Worm (Caenorhabditis elegans) whole organism, L4 larva: Measurements from ENCODE around the gene R05C11.4.

Experiments
- D1046.2 ChIP-seq: fragments of 200-800 bp; sonication (Bioruptor generic); IDR thresholded peaks from 2 replicates; pipeline ENCODE4 v1.3.6; 2022; ENCODE audit warnings: missing genetic modification characterization, missing compliant biosample characterization
- F10B5.3 ChIP-seq: sonication (generic microtip); optimal IDR thresholded peaks from 2 replicates; lab custom pipeline; 2016; ENCODE audit warnings: mild to moderate bottlenecking, missing genetic modification characterization, missing compliant biosample characterization
- F44E2.7 ChIP-seq: fragments of 200-800 bp; sonication (Bioruptor generic); IDR thresholded peaks from 2 replicates; pipeline ENCODE4 v2.1.2; 2022; ENCODE audit warnings: missing genetic modification characterization, missing compliant biosample characterization
- T26A8.4 ChIP-seq: fragments of 200-800 bp; sonication (Bioruptor generic); IDR thresholded peaks from 2 replicates; pipeline ENCODE4 v1.3.6; 2022; ENCODE audit warnings: missing genetic modification characterization, missing compliant biosample characterization
- Y48G9A.11 ChIP-seq: fragments of 200-800 bp; sonication (Bioruptor generic); IDR thresholded peaks from 2 replicates; pipeline ENCODE4 v1.3.6; 2022; ENCODE audit warnings: missing genetic modification reagents, missing genetic modification characterization, missing compliant biosample characterization
- ZK337.2 ChIP-seq: fragments of 200-800 bp; sonication (Bioruptor generic); IDR thresholded peaks from 2 replicates; pipeline ENCODE4 v1.3.6; 2022; ENCODE audit warnings: missing genetic modification reagents, missing genetic modification characterization, missing compliant biosample characterization
- ZK546.5 ChIP-seq, 2 experiments: sonication (generic microtip); optimal IDR thresholded peaks; 2 replicates each; lab custom pipeline; 2017; ENCODE audit warnings: missing biosample characterization in 2 of 2, missing genetic modification characterization in 2 of 2
- aha-1 ChIP-seq: fragments of 150-350 bp; peaks from one replicate; lab custom pipeline; 2014; ENCODE audit warnings: missing biosample characterization, missing genetic modification characterization
- attf-4 ChIP-seq: sonication (generic microtip); optimal IDR thresholded peaks from 3 replicates; lab custom pipeline; 2017; ENCODE audit warnings: missing biosample characterization, missing genetic modification characterization
- ceh-44 ChIP-seq: fragments of 200-800 bp; sonication (Bioruptor generic); IDR thresholded peaks from 2 replicates; pipeline ENCODE4 v1.3.6; 2022; ENCODE audit warnings: missing genetic modification reagents, missing genetic modification characterization, missing compliant biosample characterization
- ceh-82 ChIP-seq: sonication (generic microtip); optimal IDR thresholded peaks from 2 replicates; lab custom pipeline; 2017; ENCODE audit warnings: missing biosample characterization, missing genetic modification characterization
- cey-2 ChIP-seq: sonication (generic microtip); optimal IDR thresholded peaks from 3 replicates; lab custom pipeline; 2017; ENCODE audit warnings: missing genetic modification characterization, mild to moderate bottlenecking, missing compliant biosample characterization, antibody characterized with exemption, borderline replicate concordance; ENCODE audit not compliant: insufficient read depth
- daf-16 ChIP-seq, 3 experiments: sonication (generic microtip); optimal IDR thresholded peaks; 2 replicates each; lab custom pipeline; 2016 to 2017; ENCODE audit warnings: missing genetic modification characterization in 3 of 3, missing genetic modification reagents in 3 of 3, mild to moderate bottlenecking in 2 of 3, missing compliant biosample characterization in 2 of 3, missing biosample characterization in 1 of 3, moderate library complexity in 1 of 3
- dpl-1 ChIP-seq: fragments of 150-350 bp; optimal IDR thresholded peaks from 2 replicates; lab custom pipeline; 2014; ENCODE audit warnings: missing biosample characterization, missing genetic modification reagents, missing genetic modification characterization
- duxl-1 ChIP-seq: sonication (generic microtip); optimal IDR thresholded peaks from 2 replicates; lab custom pipeline; 2016; ENCODE audit warnings: mild to moderate bottlenecking, missing genetic modification characterization, moderate library complexity, missing compliant biosample characterization; ENCODE audit not compliant: poor library complexity
- dve-1 ChIP-seq: sonication (generic microtip); optimal IDR thresholded peaks from 2 replicates; lab custom pipeline; 2017; ENCODE audit warnings: antibody characterized with exemption, mild to moderate bottlenecking, missing genetic modification characterization, missing compliant biosample characterization; ENCODE audit not compliant: insufficient read depth
- egl-43 ChIP-seq: fragments of 200-800 bp; sonication (Bioruptor generic); IDR thresholded peaks from 2 replicates; pipeline ENCODE4 v1.3.6; 2022; ENCODE audit warnings: missing genetic modification reagents, missing genetic modification characterization, missing compliant biosample characterization
- gei-8 ChIP-seq: fragments of 200-800 bp; sonication (Bioruptor generic); optimal IDR thresholded peaks from 2 replicates; lab custom pipeline; 2018; ENCODE audit warnings: mild to moderate bottlenecking, missing genetic modification characterization, missing compliant biosample characterization
- jun-1 ChIP-seq: fragments of 150-350 bp; optimal IDR thresholded peaks from 2 replicates; lab custom pipeline; 2014; ENCODE audit warnings: missing biosample characterization, missing genetic modification reagents, missing genetic modification characterization
- lim-7 ChIP-seq: fragments of 200-800 bp; sonication (Bioruptor generic); IDR thresholded peaks from 2 replicates; pipeline ENCODE4 v1.3.6; 2022; ENCODE audit warnings: missing genetic modification characterization, missing compliant biosample characterization
- lin-1 ChIP-seq: fragments of 200-800 bp; sonication (Bioruptor generic); IDR thresholded peaks from 2 replicates; pipeline ENCODE4 v1.3.6; 2022; ENCODE audit warnings: missing genetic modification reagents, missing genetic modification characterization, missing compliant biosample characterization
- lin-15B ChIP-seq: fragments of 150-350 bp; sonication (generic microtip); optimal IDR thresholded peaks from 3 replicates; lab custom pipeline; 2014; ENCODE audit warnings: missing biosample characterization, missing genetic modification characterization
- lin-39 ChIP-seq: fragments of 150-350 bp; optimal IDR thresholded peaks from 2 replicates; lab custom pipeline; 2014; ENCODE audit warnings: missing biosample characterization, missing genetic modification reagents, missing genetic modification characterization
- madf-5 ChIP-seq, 2 experiments: fragments of 200-800 bp; sonication (Bioruptor generic); IDR thresholded peaks; 2 replicates each; pipeline ENCODE4 v1.3.6; 2022; ENCODE audit warnings: missing compliant biosample characterization in 2 of 2, missing genetic modification characterization in 2 of 2
- madf-9 ChIP-seq: fragments of 200-800 bp; sonication (Bioruptor generic); conservative IDR thresholded peaks from 2 replicates; pipeline ENCODE4 v1.3.6; 2022; ENCODE audit warnings: missing genetic modification reagents, missing genetic modification characterization, missing compliant biosample characterization
- mdl-1 ChIP-seq, 2 experiments: fragments of 150-350 bp in 1 of 2; sonication (generic microtip) in 1 of 2; optimal IDR thresholded peaks; 2 replicates each; lab custom pipeline; 2014 to 2017; ENCODE audit warnings: missing biosample characterization in 2 of 2, missing genetic modification characterization in 2 of 2
- mxl-3 ChIP-seq: fragments of 200-800 bp; sonication (Bioruptor generic); optimal IDR thresholded peaks from 2 replicates; lab custom pipeline; 2018; ENCODE audit warnings: mild to moderate bottlenecking, missing genetic modification characterization, missing compliant biosample characterization
- nhr-237 ChIP-seq: sonication (generic microtip); optimal IDR thresholded peaks from 2 replicates; lab custom pipeline; 2017; ENCODE audit warnings: missing biosample characterization, missing genetic modification characterization
- nhr-25 ChIP-seq: sonication (generic microtip); optimal IDR thresholded peaks from 2 replicates; lab custom pipeline; 2017; ENCODE audit warnings: missing genetic modification characterization, mild to moderate bottlenecking, missing compliant biosample characterization, antibody characterized with exemption, moderate library complexity, borderline replicate concordance; ENCODE audit not compliant: insufficient read depth
- nhr-41 ChIP-seq: fragments of 200-800 bp; sonication (Bioruptor generic); IDR thresholded peaks from 2 replicates; pipeline ENCODE4 v1.3.6; 2022; ENCODE audit warnings: missing genetic modification reagents, missing genetic modification characterization, missing compliant biosample characterization
- nhr-6 ChIP-seq: fragments of 150-350 bp; optimal IDR thresholded peaks from 2 replicates; lab custom pipeline; 2014; ENCODE audit warnings: missing biosample characterization, missing genetic modification characterization
- nhr-77 ChIP-seq: fragments of 150-350 bp; optimal IDR thresholded peaks from 2 replicates; lab custom pipeline; 2014; ENCODE audit warnings: missing biosample characterization, missing genetic modification characterization
- php-3 ChIP-seq: fragments of 200-800 bp; sonication (Bioruptor generic); IDR thresholded peaks from 2 replicates; pipeline ENCODE4 v1.3.6; 2022; ENCODE audit warnings: missing genetic modification reagents, missing genetic modification characterization, missing compliant biosample characterization
- rbr-2 ChIP-seq: sonication (generic microtip); optimal IDR thresholded peaks from 2 replicates; lab custom pipeline; 2016; ENCODE audit warnings: missing genotype, missing genetic modification characterization, missing compliant biosample characterization
- set-16 ChIP-seq: fragments of 200-800 bp; sonication (Bioruptor generic); IDR thresholded peaks from 2 replicates; pipeline ENCODE4 v1.3.6; 2022; ENCODE audit warnings: missing genetic modification reagents, missing genetic modification characterization, missing compliant biosample characterization
- skn-1 ChIP-seq: fragments of 150-350 bp; optimal IDR thresholded peaks from 2 replicates; lab custom pipeline; 2014; ENCODE audit warnings: missing biosample characterization, missing genetic modification characterization
- snpc-1.2 ChIP-seq: fragments of 200-800 bp; sonication (Bioruptor generic); IDR thresholded peaks from 2 replicates; pipeline ENCODE4 v1.3.6; 2022; ENCODE audit warnings: missing genetic modification reagents, missing genetic modification characterization, missing compliant biosample characterization
- spr-1 ChIP-seq: sonication (generic microtip); optimal IDR thresholded peaks from 2 replicates; lab custom pipeline; 2016; ENCODE audit warnings: mild to moderate bottlenecking, missing genetic modification characterization, missing compliant biosample characterization
- spr-3 ChIP-seq: fragments of 200-800 bp; sonication (Bioruptor generic); optimal IDR thresholded peaks from 2 replicates; lab custom pipeline; 2018; ENCODE audit warnings: mild to moderate bottlenecking, missing genetic modification characterization, missing compliant biosample characterization
- tag-97 ChIP-seq: fragments of 200-800 bp; sonication (Bioruptor generic); IDR thresholded peaks from 2 replicates; pipeline ENCODE4 v1.3.6; 2022; ENCODE audit warnings: missing genetic modification characterization, missing compliant biosample characterization
- unc-62 ChIP-seq, 3 experiments: fragments of 150-350 bp in 1 of 3; sonication (generic microtip); optimal IDR thresholded peaks in 2 of 3; peaks in 1 of 3; 1 replicate in 1 of 3; 2 replicates in 2 of 3; lab custom pipeline; 2014 to 2017; ENCODE audit warnings: missing biosample characterization in 3 of 3, missing genetic modification characterization in 3 of 3, missing genetic modification reagents in 3 of 3, missing genotype in 1 of 3
- zfp-3 ChIP-seq: fragments of 200-800 bp; sonication (Bioruptor generic); conservative IDR thresholded peaks from 2 replicates; pipeline ENCODE4 v1.3.6; 2022; ENCODE audit warnings: missing genetic modification reagents, missing genetic modification characterization, missing compliant biosample characterization
- zip-11 ChIP-seq: fragments of 200-800 bp; sonication (Bioruptor generic); IDR thresholded peaks from 2 replicates; pipeline ENCODE4 v1.3.6; 2022; ENCODE audit warnings: missing genetic modification characterization, missing compliant biosample characterization

R05C11.4 gene

ce11 chrIV:2032946-2033411, 18.3 kb upstream of the R05C11.4 start, which contains the start of gene cpsf-1 (continued):
- TF ChIP-seq mdl-1 (tag; optimal IDR thresholded peaks at IDR 0.05; lab: Kevin White, UChicago) (peak in 1 of 2 experiments; percentile 23), mxl-3 (GFP tag; lab: Kevin White, UChicago) (no peak), F44E2.7 (no peak), lin-1 (GFP tag; lab: Robert Waterston, UW) (no peak), ZK337.2 (GFP tag; lab: Robert Waterston, UW) (peak; percentile 64), unc-62 (GFP tag; optimal IDR thresholded peaks at IDR 0.05 in 1 of 2; lab: Kevin White, UChicago) (peak in 1 of 2 experiments; percentile 66), unc-62 (tag; optimal IDR thresholded peaks at IDR 0.05; lab: Kevin White, UChicago) (no peak), ceh-44 (GFP tag; lab: Robert Waterston, UW) (0 out of 2 replicates have a peak, but pooled peaks have one; percentile 50)

ce11 chrIV:2036974-2037373, 14.3 kb upstream of the R05C11.4 start, which contains the start of the genes Y76B12C.9 and cng-2:
Y76B12C.9 (minus strand) TSS chrIV:2037074.
cng-2 (plus strand) TSS chrIV:2037191.
- peak; percentile 49 for TF ChIP-seq aha-1
- TF ChIP-seq nhr-77 (tag; lab: Kevin White, UChicago): no peak

ce11 chrIV:2037497-2037896, 13.8 kb upstream of the R05C11.4 start:
- TF ChIP-seq lim-7: no peak
- TF ChIP-seq gei-8 (GFP tag; lab: Kevin White, UChicago): no peak
- TF ChIP-seq T26A8.4: no peak
- TF ChIP-seq F10B5.3 (tag; lab: Kevin White, UChicago): no peak
- no peak for TF ChIP-seq daf-16 (GFP tag; optimal IDR thresholded peaks at IDR 0.05; lab: Kevin White, UChicago)
- no peak for TF ChIP-seq daf-16 (tag; optimal IDR thresholded peaks at IDR 0.05; lab: Kevin White, UChicago)
- TF ChIP-seq set-16 (GFP tag; lab: Robert Waterston, UW): peak; percentile 55; the same call in 1 of the 2 replicates
- TF ChIP-seq mdl-1 (tag; optimal IDR thresholded peaks at IDR 0.05; lab: Kevin White, UChicago): no peak
- no peak for TF ChIP-seq tag-97 (GFP tag; lab: Robert Waterston, UW)
- TF ChIP-seq spr-1 (tag; lab: Kevin White, UChicago): no peak
- TF ChIP-seq nhr-41: no peak
- no peak for TF ChIP-seq ZK546.5 (tag; optimal IDR thresholded peaks at IDR 0.05; lab: Kevin White, UChicago)
- TF ChIP-seq lin-1 (GFP tag; lab: Robert Waterston, UW): no peak
- TF ChIP-seq cey-2 (tag; lab: Kevin White, UChicago): no peak
- peak in 1 of 2 experiments; percentile 19 for TF ChIP-seq unc-62 (GFP tag; optimal IDR thresholded peaks at IDR 0.05 in 1 of 2; lab: Kevin White, UChicago)
- no peak for TF ChIP-seq unc-62 (tag; optimal IDR thresholded peaks at IDR 0.05; lab: Kevin White, UChicago)
- TF ChIP-seq F44E2.7: no peak
- no peak for TF ChIP-seq aha-1
- TF ChIP-seq skn-1: no peak

ce11 chrIV:2048839-2049238, 2.5 kb upstream of the R05C11.4 start:
- TF ChIP-seq zip-11 (GFP tag; lab: Robert Waterston, UW): no peak
- TF ChIP-seq duxl-1 (tag; lab: Kevin White, UChicago): no peak
- no peak for TF ChIP-seq attf-4 (tag; lab: Kevin White, UChicago)
- no peak for TF ChIP-seq lin-15B (tag; lab: Kevin White, UChicago)
- no peak for TF ChIP-seq snpc-1.2
- peak; percentile 23 for TF ChIP-seq spr-3 (GFP tag; lab: Kevin White, UChicago)
- TF ChIP-seq mdl-1 (tag; optimal IDR thresholded peaks at IDR 0.05; lab: Kevin White, UChicago): peak in 1 of 2 experiments; percentile 42
- no peak for TF ChIP-seq madf-5 (GFP tag; IDR thresholded peaks at IDR 0.05; lab: Robert Waterston, UW)
- TF ChIP-seq egl-43: 0 out of 2 replicates have a peak, but pooled peaks have one; percentile 12
- TF ChIP-seq lin-39: no peak
- TF ChIP-seq nhr-6: no peak
- TF ChIP-seq dve-1: no peak
- peak; percentile 80 for TF ChIP-seq nhr-25 (tag; lab: Kevin White, UChicago)
- peak; percentile 28 for TF ChIP-seq dpl-1 (GFP tag; lab: Kevin White, UChicago)
- TF ChIP-seq madf-9: no peak
- TF ChIP-seq gei-8 (GFP tag; lab: Kevin White, UChicago): no peak
- TF ChIP-seq rbr-2 (tag; lab: Kevin White, UChicago): peak; percentile 82
- no peak for TF ChIP-seq zfp-3
- TF ChIP-seq jun-1 (tag; lab: Kevin White, UChicago): no peak
- TF ChIP-seq D1046.2 (GFP tag; lab: Robert Waterston, UW): no peak
- TF ChIP-seq nhr-237 (tag; lab: Kevin White, UChicago): no peak
- no peak for TF ChIP-seq php-3 (GFP tag; lab: Robert Waterston, UW)
- TF ChIP-seq set-16 (GFP tag; lab: Robert Waterston, UW): peak; percentile 67
- no peak for TF ChIP-seq ceh-82 (tag; lab: Kevin White, UChicago)
- no peak for TF ChIP-seq F44E2.7
- no peak for TF ChIP-seq Y48G9A.11 (GFP tag; lab: Robert Waterston, UW)
